Fruit fly (Drosophila melanogaster) whole organism, wandering third instar larva: ENCODE data around the gene Pdhb.

Experiments
- Abd-B ChIP-seq: fragments of >200 bp; optimal IDR thresholded peaks from 2 replicates; lab custom pipeline; 2017; ENCODE audit warnings: missing biosample characterization, missing genetic modification characterization
- CG32264 ChIP-seq: fragments of 200-800 bp; sonication (Bioruptor generic); optimal IDR thresholded peaks from 2 replicates; lab custom pipeline; 2016; ENCODE audit warnings: missing biosample characterization, missing genetic modification characterization
- CG9705 ChIP-seq: fragments of 200-800 bp; sonication (Bioruptor generic); optimal IDR thresholded peaks from 2 replicates; lab custom pipeline; 2018; ENCODE audit warnings: missing biosample characterization, mild to moderate bottlenecking, missing genetic modification characterization
- CrebA ChIP-seq: fragments of 200-800 bp; sonication (Bioruptor generic); optimal IDR thresholded peaks from 2 replicates; lab custom pipeline; 2016; ENCODE audit warnings: missing biosample characterization, mild to moderate bottlenecking, missing genetic modification characterization, borderline replicate concordance
- Dfd ChIP-seq: fragments of >200 bp; optimal IDR thresholded peaks from 2 replicates; lab custom pipeline; 2017; ENCODE audit warnings: missing biosample characterization, missing genetic modification characterization
- Dif ChIP-seq: fragments of 200-275, 200-300 bp; sonication (Bioruptor generic); optimal IDR thresholded peaks from 2 replicates; lab custom pipeline; 2018; ENCODE audit warnings: missing biosample characterization, missing genetic modification characterization; ENCODE audit not compliant: partially characterized antibody
- GATAd ChIP-seq: sonication (Bioruptor generic); optimal IDR thresholded peaks from 2 replicates; lab custom pipeline; 2016; ENCODE audit warnings: missing biosample characterization, missing genetic modification characterization
- HLH106 ChIP-seq: fragments of 200-800 bp; optimal IDR thresholded peaks from 3 replicates; lab custom pipeline; 2019; ENCODE audit warnings: missing biosample characterization, mild to moderate bottlenecking, missing genetic modification characterization, moderate library complexity
- Hnf4 ChIP-seq: fragments of 200-800 bp; sonication (Bioruptor generic); optimal IDR thresholded peaks from 2 replicates; lab custom pipeline; 2016; ENCODE audit warnings: missing biosample characterization, mild to moderate bottlenecking, missing genetic modification characterization
- Hr83 ChIP-seq: fragments of 200-300 bp; sonication (Bioruptor generic); optimal IDR thresholded peaks from 2 replicates; lab custom pipeline; 2016; ENCODE audit warnings: missing biosample characterization, mild to moderate bottlenecking, missing genetic modification characterization, moderate library complexity; ENCODE audit not compliant: poor library complexity, severe bottlenecking
- Jra ChIP-seq: sonication (Bioruptor generic); optimal IDR thresholded peaks from 2 replicates; lab custom pipeline; 2016; ENCODE audit warnings: missing biosample characterization, missing genetic modification characterization
- Mio ChIP-seq: sonication (Bioruptor generic); optimal IDR thresholded peaks from 2 replicates; lab custom pipeline; 2016; ENCODE audit warnings: missing biosample characterization, missing genetic modification characterization
- Myc ChIP-seq: fragments of >200 bp; optimal IDR thresholded peaks from 2 replicates; lab custom pipeline; 2017
- OdsH ChIP-seq: fragments of 200-800 bp; sonication (Bioruptor generic); optimal IDR thresholded peaks from 2 replicates; lab custom pipeline; 2016; ENCODE audit warnings: missing biosample characterization, mild to moderate bottlenecking, missing genetic modification characterization
- Rel ChIP-seq, 2 experiments: fragments of 200-800 bp; sonication (Bioruptor generic) in 1 of 2; optimal IDR thresholded peaks; 2 replicates in 1 of 2; 3 replicates in 1 of 2; lab custom pipeline; 2016 to 2019; ENCODE audit warnings: mild to moderate bottlenecking in 2 of 2, missing biosample characterization in 2 of 2, missing genetic modification characterization in 2 of 2, moderate library complexity in 1 of 2
- Sp1 ChIP-seq: fragments of 200-800 bp; sonication (Bioruptor generic); optimal IDR thresholded peaks from 3 replicates; lab custom pipeline; 2019; ENCODE audit warnings: missing biosample characterization, mild to moderate bottlenecking, missing genetic modification characterization, moderate library complexity
- Vsx2 ChIP-seq: fragments of 200-300, 225-300 bp; sonication (Bioruptor generic); optimal IDR thresholded peaks from 2 replicates; lab custom pipeline; 2018; ENCODE audit warnings: missing biosample characterization, missing genetic modification characterization; ENCODE audit not compliant: partially characterized antibody
- br ChIP-seq: fragments of 200-800 bp; sonication (Bioruptor generic); optimal IDR thresholded peaks from 2 replicates; lab custom pipeline; 2016; ENCODE audit warnings: missing biosample characterization, missing genetic modification characterization
- brk ChIP-seq: fragments of 200-800 bp; sonication (Bioruptor generic); optimal IDR thresholded peaks from 2 replicates; lab custom pipeline; 2016; ENCODE audit warnings: missing biosample characterization, mild to moderate bottlenecking, missing genetic modification characterization
- dl ChIP-seq, 2 experiments: fragments of 175-275, 200-275 bp in 1 of 2; fragments of 200-275 bp in 1 of 2; sonication (Bioruptor generic); optimal IDR thresholded peaks; lab custom pipeline; 2018; ENCODE audit warnings: mild to moderate bottlenecking in 2 of 2, missing biosample characterization in 2 of 2, missing genetic modification characterization in 2 of 2, moderate library complexity in 2 of 2; ENCODE audit not compliant: partially characterized antibody in 2 of 2, insufficient read depth in 1 of 2
- dmrt93B ChIP-seq: fragments of 200-800 bp; sonication (Bioruptor generic); optimal IDR thresholded peaks from 2 replicates; lab custom pipeline; 2018; ENCODE audit warnings: missing biosample characterization, mild to moderate bottlenecking, missing genetic modification characterization
- dsf ChIP-seq: sonication (Bioruptor generic); optimal IDR thresholded peaks from 2 replicates; lab custom pipeline; 2016; ENCODE audit warnings: missing biosample characterization, missing genetic modification characterization, borderline replicate concordance
- ey ChIP-seq: fragments of 200-800 bp; sonication (Bioruptor generic); optimal IDR thresholded peaks from 2 replicates; lab custom pipeline; 2016; ENCODE audit warnings: missing biosample characterization, missing genetic modification characterization
- foxo ChIP-seq, 2 experiments: fragments of 200-800 bp; sonication (Bioruptor generic); optimal IDR thresholded peaks; 2 replicates in 1 of 2; 3 replicates in 1 of 2; lab custom pipeline; 2016 to 2017; ENCODE audit warnings: missing biosample characterization in 2 of 2, missing genetic modification characterization in 2 of 2
- fru ChIP-seq: fragments of 200-800 bp; sonication (Bioruptor generic); optimal IDR thresholded peaks from 3 replicates; lab custom pipeline; 2016; ENCODE audit warnings: missing biosample characterization, mild to moderate bottlenecking, missing genetic modification characterization
- h ChIP-seq: fragments of 200-800 bp; sonication (Bioruptor generic); optimal IDR thresholded peaks from 3 replicates; lab custom pipeline; 2016; ENCODE audit warnings: missing biosample characterization, mild to moderate bottlenecking, missing genetic modification characterization
- jim ChIP-seq: fragments of 175-275, 200-325 bp; sonication (Bioruptor generic); optimal IDR thresholded peaks from 2 replicates; lab custom pipeline; 2016; ENCODE audit warnings: missing biosample characterization, mild to moderate bottlenecking, missing genetic modification characterization
- pan ChIP-seq: fragments of >200 bp; optimal IDR thresholded peaks from 2 replicates; lab custom pipeline; 2017
- psq ChIP-seq: fragments of 200-800 bp; sonication (Bioruptor generic); optimal IDR thresholded peaks from 3 replicates; lab custom pipeline; 2017; ENCODE audit warnings: missing biosample characterization, mild to moderate bottlenecking, missing genetic modification characterization, moderate library complexity
- rgr ChIP-seq: fragments of 200-800 bp; sonication (Bioruptor generic); optimal IDR thresholded peaks from 3 replicates; lab custom pipeline; 2016; ENCODE audit warnings: missing biosample characterization, mild to moderate bottlenecking, missing genetic modification characterization
- sv ChIP-seq: fragments of 200-800 bp; sonication (Bioruptor generic); optimal IDR thresholded peaks from 3 replicates; lab custom pipeline; 2016; ENCODE audit warnings: missing biosample characterization, missing genetic modification characterization
- tai ChIP-seq: sonication (Bioruptor generic); optimal IDR thresholded peaks from 2 replicates; lab custom pipeline; 2016; ENCODE audit warnings: missing biosample characterization, missing genetic modification characterization
- usp ChIP-seq: fragments of >200 bp; optimal IDR thresholded peaks from 2 replicates; lab custom pipeline; 2017; ENCODE audit warnings: missing biosample characterization, missing genetic modification characterization
- woc ChIP-seq: sonication (Bioruptor generic); optimal IDR thresholded peaks from 2 replicates; lab custom pipeline; 2016; ENCODE audit warnings: missing biosample characterization, mild to moderate bottlenecking, missing genetic modification characterization

Gene Pdhb

dm6 chr3R:29116167-29116725 lies 3.4 kb downstream of the Pdhb start, which contains the start of gene Atg14:
TSS of gene Atg14 (plus strand) at chr3R:29116391.
- TF ChIP-seq sv = no peak
- TF ChIP-seq CG9705 (GFP tag; lab: Kevin White, UChicago) = no peak
- TF ChIP-seq Hr83 (GFP tag; lab: Kevin White, UChicago) = peak; percentile 1
- no peak for TF ChIP-seq Vsx2
- no peak for TF ChIP-seq Jra (GFP tag; lab: Kevin White, UChicago)
- TF ChIP-seq foxo (GFP tag; optimal IDR thresholded peaks at IDR 0.05; lab: Kevin White, UChicago) = peak in 1 of 2 experiments; percentile 21
- no peak for TF ChIP-seq dl (GFP tag; optimal IDR thresholded peaks at IDR 0.05; lab: Kevin White, UChicago; ENCODE audit: insufficient read depth in 1 of 2, partially characterized antibody in 2 of 2)
- TF ChIP-seq br (GFP tag; lab: Kevin White, UChicago) = peak; percentile 9
- peak; percentile 27 for TF ChIP-seq h (GFP tag; lab: Kevin White, UChicago)
- TF ChIP-seq usp (GFP tag; lab: Kevin White, UChicago) = no peak
- no peak for TF ChIP-seq brk (GFP tag; lab: Kevin White, UChicago)
- peak; percentile 37 for TF ChIP-seq fru (GFP tag; lab: Kevin White, UChicago)
- TF ChIP-seq woc (GFP tag; lab: Kevin White, UChicago) = no peak
- no peak for TF ChIP-seq Hnf4

DNA sequence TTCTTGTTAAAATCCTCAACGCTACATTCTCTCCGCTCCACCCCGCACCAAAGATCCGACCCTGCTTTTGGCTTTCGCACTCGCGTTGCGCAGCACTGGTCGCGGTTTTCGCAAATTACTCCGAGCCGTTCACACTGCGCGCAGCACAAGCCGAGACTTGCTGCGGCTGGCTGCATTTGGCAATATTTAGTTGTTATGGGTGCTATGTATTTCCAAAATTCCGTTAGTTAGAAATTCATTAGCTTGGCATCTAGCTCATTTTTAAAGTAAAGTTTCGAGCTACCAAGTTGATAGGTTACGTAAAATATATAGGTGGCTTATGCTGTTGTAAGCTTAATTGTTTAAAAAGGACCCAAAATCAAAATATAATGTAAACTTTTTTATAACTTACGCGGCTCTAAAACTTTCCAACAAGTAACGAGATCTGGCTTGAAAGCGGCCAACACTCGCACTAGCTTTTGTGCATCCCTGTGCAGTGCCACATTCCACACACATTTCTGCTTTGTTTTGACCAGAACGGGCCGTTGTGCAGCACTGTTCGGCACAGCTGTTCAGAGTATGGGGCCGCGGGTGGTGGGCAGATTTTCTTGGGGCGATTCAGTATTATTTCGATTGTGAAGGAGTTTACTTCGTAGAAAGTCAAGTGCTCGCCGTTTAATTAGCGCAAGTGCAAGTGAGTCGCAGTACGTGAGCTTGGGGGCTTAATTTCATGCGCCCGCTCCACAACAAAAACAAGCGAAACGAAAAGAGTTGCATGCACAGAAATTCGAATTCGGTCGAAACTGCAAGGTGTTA lies 10.1 kb downstream of the Pdhb start, which contains the start of the genes yem and Ctl2:
yem (minus strand) TSS at position 63 of the 795 bp plus-strand sequence.
Ctl2 (plus strand) TSS at position 554 of the 795 bp plus-strand sequence.
- TF ChIP-seq foxo (GFP tag; optimal IDR thresholded peaks at IDR 0.05; lab: Kevin White, UChicago) = peak in 1 of 2 experiments; percentile 85
- peak; percentile 52 for TF ChIP-seq GATAd (GFP tag; lab: Kevin White, UChicago)
- peak; percentile 63 for TF ChIP-seq CG9705 (GFP tag; lab: Kevin White, UChicago)
- TF ChIP-seq woc (GFP tag; lab: Kevin White, UChicago) = peak; percentile 95
- no peak for TF ChIP-seq Dfd (GFP tag; lab: Kevin White, UChicago)
- TF ChIP-seq h (GFP tag; lab: Kevin White, UChicago) = peak; percentile 75
- TF ChIP-seq dl (GFP tag; optimal IDR thresholded peaks at IDR 0.05; lab: Kevin White, UChicago; ENCODE audit: insufficient read depth in 1 of 2, partially characterized antibody in 2 of 2) = no peak
- peak; percentile 76 for TF ChIP-seq psq
- no peak for TF ChIP-seq Rel (GFP tag; optimal IDR thresholded peaks at IDR 0.05; lab: Kevin White, UChicago)
- peak; percentile 47 for TF ChIP-seq Rel (tag; optimal IDR thresholded peaks at IDR 0.05; lab: Kevin White, UChicago)
- no peak for TF ChIP-seq jim (GFP tag; lab: Kevin White, UChicago)
- TF ChIP-seq ey = peak; percentile 71
- peak; percentile 85 for TF ChIP-seq sv
- TF ChIP-seq Abd-B = no peak
- no peak for TF ChIP-seq Jra (GFP tag; lab: Kevin White, UChicago)
- TF ChIP-seq tai (GFP tag; lab: Kevin White, UChicago) = no peak
- peak; percentile 93 for TF ChIP-seq Myc (lab: Kevin White, UChicago)
- TF ChIP-seq Hr83 (GFP tag; lab: Kevin White, UChicago) = peak; percentile 96
- peak; percentile 61 for TF ChIP-seq Sp1 (GFP tag; lab: Kevin White, UChicago)
- TF ChIP-seq HLH106 = peak; percentile 71
- no peak for TF ChIP-seq brk (GFP tag; lab: Kevin White, UChicago)
- TF ChIP-seq br (GFP tag; lab: Kevin White, UChicago) = peak; percentile 79
- peak; percentile 49 for TF ChIP-seq OdsH
- TF ChIP-seq pan (lab: Kevin White, UChicago) = no peak
- TF ChIP-seq rgr (GFP tag; lab: Kevin White, UChicago) = peak; percentile 56
- peak; percentile 64 for TF ChIP-seq dmrt93B (GFP tag; lab: Kevin White, UChicago)
- peak; percentile 23 for TF ChIP-seq Dif
- no peak for TF ChIP-seq usp (GFP tag; lab: Kevin White, UChicago)
- peak; percentile 82 for TF ChIP-seq fru (GFP tag; lab: Kevin White, UChicago)

dm6 chr3R:29124128-29124527 lies 11.3 kb downstream of the Pdhb start:
- TF ChIP-seq dl (GFP tag; optimal IDR thresholded peaks at IDR 0.05; lab: Kevin White, UChicago; ENCODE audit: insufficient read depth in 1 of 2, partially characterized antibody in 2 of 2) (no peak), psq (peak; percentile 78), Sp1 (GFP tag; lab: Kevin White, UChicago) (peak; percentile 69), Hnf4 (peak; percentile 90), Rel (GFP tag; optimal IDR thresholded peaks at IDR 0.05; lab: Kevin White, UChicago) (no peak), Rel (tag; optimal IDR thresholded peaks at IDR 0.05; lab: Kevin White, UChicago) (peak; percentile 7), h (GFP tag; lab: Kevin White, UChicago) (peak; percentile 91), woc (GFP tag; lab: Kevin White, UChicago) (peak; percentile 73), Dfd (GFP tag; lab: Kevin White, UChicago) (no peak), Hr83 (GFP tag; lab: Kevin White, UChicago) (peak; percentile 56), usp (GFP tag; lab: Kevin White, UChicago) (no peak), HLH106 (peak; percentile 80), foxo (GFP tag; optimal IDR thresholded peaks at IDR 0.05; lab: Kevin White, UChicago) (peak; percentile 43 to 94), CG32264 (peak; percentile 73), sv (no peak), dmrt93B (GFP tag; lab: Kevin White, UChicago) (peak; percentile 66), OdsH (peak; percentile 81), br (GFP tag; lab: Kevin White, UChicago) (peak; percentile 89), Myc (lab: Kevin White, UChicago) (no peak), Jra (GFP tag; lab: Kevin White, UChicago) (peak; percentile 58), Abd-B (no peak), Dif (no peak), rgr (GFP tag; lab: Kevin White, UChicago) (peak; percentile 89), fru (GFP tag; lab: Kevin White, UChicago) (peak; percentile 88), ey (peak; percentile 91), Mio (GFP tag; lab: Kevin White, UChicago) (peak; percentile 36), CrebA (GFP tag; lab: Kevin White, UChicago) (no peak), dsf (GFP tag; lab: Kevin White, UChicago) (peak; percentile 20)
